Worm (Caenorhabditis elegans) whole organism, dauer: ENCODE results near the gene C17B7.4.

Source experiments
- unc-62 ChIP-seq: sonication (generic microtip); optimal IDR thresholded peaks from 2 replicates; lab custom pipeline; 2017; ENCODE audit warnings: missing biosample characterization, missing genetic modification reagents, missing genetic modification characterization

C17B7.4 gene

DNA sequence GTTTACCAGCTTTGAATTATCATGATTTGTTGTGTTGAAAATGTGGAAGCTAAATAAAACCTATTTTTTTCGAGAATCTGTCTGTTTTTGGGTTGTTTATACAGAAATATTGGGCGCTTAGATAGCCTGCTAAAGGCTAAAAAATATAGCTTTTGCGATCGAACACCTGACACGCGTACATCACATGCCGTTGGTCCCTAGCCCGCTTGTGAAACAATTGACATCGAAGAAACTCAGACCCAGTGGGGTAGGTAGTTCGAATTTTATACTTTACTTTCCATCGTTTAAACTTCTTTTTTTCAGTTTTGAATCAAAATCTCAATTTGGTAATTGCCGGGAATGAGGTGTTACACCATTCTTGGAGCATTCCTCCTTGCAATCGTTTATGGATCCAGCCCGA lies at the start of gene C17B7.4:
Gene C17B7.4, plus strand, starts transcription at position 301 of the 400 bp plus-strand sequence.
- no peak for TF ChIP-seq unc-62 (GFP tag; lab: Kevin White, UChicago)

DNA sequence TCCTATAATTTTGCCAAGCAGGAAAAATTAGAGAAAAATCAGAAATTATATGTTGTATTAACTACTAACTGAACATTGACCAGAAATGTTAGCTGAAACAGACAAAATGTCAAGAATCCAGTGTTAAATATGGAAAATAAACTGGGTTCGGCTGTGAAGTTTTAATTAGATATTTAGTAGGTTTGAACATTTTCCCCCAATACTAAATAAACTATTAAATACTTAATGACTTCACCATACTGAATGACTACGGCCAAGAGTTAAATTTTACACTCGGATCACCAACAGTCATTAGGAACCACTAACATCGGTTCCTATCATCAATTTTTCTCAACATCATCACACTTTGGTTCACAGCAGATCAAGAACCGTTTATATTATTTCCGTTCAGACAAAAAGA lies 43.7 kb upstream of the C17B7.4 start:
- no peak for TF ChIP-seq unc-62 (GFP tag; lab: Kevin White, UChicago)

DNA sequence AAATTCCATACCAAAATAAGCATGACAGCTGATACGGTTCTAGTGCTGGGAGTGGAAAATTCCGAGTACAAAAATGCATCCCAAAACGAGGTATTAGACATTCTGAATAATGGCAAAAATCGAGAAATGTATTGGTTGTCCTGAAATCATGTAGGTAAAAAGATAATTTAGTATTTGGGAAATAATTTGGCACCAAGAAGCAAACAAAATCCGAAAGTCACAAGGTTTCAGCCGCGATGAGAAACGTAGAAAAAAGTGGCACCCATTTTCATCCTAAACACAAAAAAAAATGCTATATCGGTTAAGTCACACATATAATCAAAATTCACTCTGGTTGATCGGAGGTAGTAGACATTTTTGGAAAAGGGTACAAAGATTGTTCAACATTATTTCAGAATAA lies 41.3 kb upstream of the C17B7.4 start, which contains the start of gene srx-122:
Gene srx-122, minus strand, starts transcription at position 101 of the 400 bp plus-strand sequence.
- TF ChIP-seq unc-62 (GFP tag; lab: Kevin White, UChicago) = no peak

DNA sequence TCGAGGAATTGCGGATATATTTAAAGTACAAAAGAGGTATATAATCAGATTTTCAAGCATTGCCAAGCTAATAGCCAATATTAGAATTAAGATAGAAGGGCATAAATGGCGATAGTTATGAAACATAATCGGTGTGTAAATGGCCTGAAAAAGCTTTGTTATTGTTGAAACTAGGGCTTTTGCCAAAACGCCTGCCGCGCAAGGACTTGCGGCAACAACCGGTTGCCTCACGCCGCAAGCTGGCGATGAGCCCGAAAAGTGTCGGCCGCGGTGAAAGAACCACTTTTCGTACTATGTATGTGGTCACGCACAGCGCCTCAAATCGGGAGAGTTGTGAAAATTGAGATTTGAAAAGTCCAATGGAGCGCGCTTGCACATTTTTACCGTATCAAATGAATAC lies 39.7 kb upstream of the C17B7.4 start:
- TF ChIP-seq unc-62 (GFP tag; lab: Kevin White, UChicago) = no peak

DNA sequence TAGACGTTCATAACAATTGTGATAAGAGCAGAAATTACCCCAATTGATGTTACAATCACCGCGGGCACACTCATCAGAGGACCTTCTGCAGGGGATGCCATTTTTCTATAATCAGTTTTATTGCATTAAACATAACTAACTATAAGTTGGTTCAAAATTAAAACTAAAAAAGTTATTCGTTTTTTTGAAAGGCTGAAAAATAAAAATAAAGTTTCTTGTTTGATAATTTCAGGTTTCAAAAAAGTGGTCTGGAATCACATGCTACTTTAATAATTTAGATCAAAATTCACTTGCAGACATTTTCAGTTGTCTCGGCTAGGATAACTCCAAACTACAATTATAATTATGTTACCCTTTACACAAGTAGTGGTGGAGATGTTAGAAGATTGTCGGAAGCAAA lies 37.2 kb upstream of the C17B7.4 start, which contains the start of gene srbc-1:
Gene srbc-1, minus strand, starts transcription at position 101 of the 400 bp plus-strand sequence.
- no peak for TF ChIP-seq unc-62 (GFP tag; lab: Kevin White, UChicago)

DNA sequence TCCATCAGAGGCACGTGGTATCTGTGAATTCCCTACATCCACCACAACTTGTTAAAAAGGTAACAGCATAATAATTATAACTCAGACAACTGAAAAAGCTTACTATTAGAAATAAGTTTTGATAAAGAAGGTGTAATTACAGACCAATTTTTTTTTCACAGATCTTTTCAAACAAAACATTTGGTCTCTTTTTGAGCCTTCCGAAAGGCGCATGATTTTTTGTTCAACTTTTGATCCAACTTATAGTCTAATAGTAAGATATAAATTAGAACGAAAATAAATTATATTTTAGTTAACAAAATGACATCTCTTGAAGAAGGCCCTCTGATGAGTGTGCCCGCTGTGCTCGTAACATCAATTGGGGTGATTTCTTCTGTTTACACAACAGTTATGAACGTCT lies 30.9 kb upstream of the C17B7.4 start, which contains the start of gene srbc-3:
Gene srbc-3, plus strand, starts transcription at position 301 of the 400 bp plus-strand sequence.
- no peak for TF ChIP-seq unc-62 (GFP tag; lab: Kevin White, UChicago)

DNA sequence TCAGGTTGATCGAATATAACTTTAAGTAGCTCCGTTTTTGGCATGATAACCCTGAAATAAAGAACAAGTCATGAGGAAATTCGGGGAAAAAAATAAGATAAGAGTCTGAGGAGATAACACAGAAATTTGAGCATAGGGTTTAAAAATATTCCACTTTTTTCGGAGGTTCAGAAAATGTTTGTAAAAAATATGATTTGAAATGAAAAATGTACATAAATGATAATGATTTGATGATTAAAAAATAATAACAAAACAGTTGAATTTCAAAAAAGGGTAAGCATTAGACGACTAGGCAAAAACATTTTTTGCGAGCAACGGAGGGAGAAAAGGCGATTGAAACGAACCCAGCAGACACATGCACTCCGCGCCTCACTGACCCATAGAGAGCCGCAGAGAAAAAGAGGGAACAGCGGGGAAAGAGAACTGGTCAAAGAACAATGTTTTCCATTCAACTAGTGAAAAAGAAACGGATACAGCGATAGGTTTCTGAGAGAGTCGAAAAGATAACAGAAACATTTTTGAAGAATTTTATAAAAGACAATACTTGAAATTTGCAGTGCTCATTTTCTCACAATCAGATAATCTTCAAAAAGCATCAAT lies 26.9 kb upstream of the C17B7.4 start, which contains the start of gene arrd-18:
Gene arrd-18, minus strand, starts transcription at position 51 of the 600 bp plus-strand sequence.
- no peak for TF ChIP-seq unc-62 (GFP tag; lab: Kevin White, UChicago)

DNA sequence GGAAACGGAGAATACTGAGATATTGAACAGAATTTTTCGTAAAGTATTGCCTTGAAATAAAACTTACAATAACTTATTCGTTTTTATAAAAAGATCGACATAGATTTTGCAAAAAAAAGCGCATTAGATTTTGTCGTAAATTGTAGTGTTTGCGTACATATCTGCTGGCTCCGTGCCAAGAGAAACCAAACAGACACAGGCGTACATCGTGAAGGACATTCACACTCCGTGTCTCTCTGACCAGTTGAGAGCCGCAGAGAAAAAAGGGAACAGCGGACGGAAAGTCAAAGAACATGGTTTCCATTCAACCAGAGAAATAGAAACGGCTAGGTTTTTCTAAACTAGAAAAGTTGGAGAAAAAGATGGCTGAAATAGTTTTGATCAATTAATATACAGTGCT lies 23.8 kb upstream of the C17B7.4 start, which contains the start of gene arrd-19:
Gene arrd-19, minus strand, starts transcription at position 209 of the 400 bp plus-strand sequence.
- TF ChIP-seq unc-62 (GFP tag; lab: Kevin White, UChicago) = no peak

DNA sequence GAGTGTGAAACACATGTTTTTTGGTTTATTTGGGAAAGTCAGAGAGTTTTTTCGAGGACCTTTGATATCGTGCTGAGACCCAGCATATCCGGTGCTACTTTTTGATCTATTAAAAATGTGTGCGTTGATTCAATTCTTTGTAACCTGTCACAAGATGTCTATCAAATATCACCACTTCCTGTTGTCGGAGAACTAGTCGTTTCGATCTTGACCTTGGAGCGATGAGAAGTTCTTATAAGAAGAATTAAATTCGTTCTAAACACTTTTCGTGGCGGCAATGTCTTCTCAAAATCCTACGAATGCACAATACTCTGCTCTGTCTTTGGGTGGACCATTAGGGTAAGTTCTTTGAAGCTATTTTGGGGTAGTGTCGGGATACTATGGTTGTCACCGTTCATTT lies 23.0 kb upstream of the C17B7.4 start, which contains the start of gene F35F10.1:
Gene F35F10.1, plus strand, starts transcription at position 200 of the 400 bp plus-strand sequence.
- TF ChIP-seq unc-62 (GFP tag; lab: Kevin White, UChicago) = no peak

DNA sequence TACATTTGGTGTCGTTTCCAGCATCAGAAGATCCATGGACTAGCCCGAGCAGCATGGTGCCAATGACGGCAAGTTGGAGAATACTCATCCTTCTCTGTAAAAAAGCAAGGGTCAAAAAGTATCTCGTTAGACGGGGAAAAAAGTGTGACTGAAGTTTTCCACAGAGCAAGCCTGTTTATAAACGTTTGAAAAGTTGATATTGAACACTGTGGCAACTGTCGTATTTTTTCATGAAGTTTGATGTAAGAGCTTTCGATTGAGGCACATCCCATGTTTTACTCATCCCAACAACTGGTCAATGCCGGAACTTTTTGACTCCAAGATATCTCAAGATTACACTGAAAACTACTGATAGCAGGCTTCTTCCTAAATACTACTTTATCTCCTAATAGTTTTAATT lies 20.1 kb upstream of the C17B7.4 start, which contains the start of gene F35F10.13:
Gene F35F10.13, minus strand, starts transcription at position 101 of the 400 bp plus-strand sequence.
- no peak for TF ChIP-seq unc-62 (GFP tag; lab: Kevin White, UChicago)

DNA sequence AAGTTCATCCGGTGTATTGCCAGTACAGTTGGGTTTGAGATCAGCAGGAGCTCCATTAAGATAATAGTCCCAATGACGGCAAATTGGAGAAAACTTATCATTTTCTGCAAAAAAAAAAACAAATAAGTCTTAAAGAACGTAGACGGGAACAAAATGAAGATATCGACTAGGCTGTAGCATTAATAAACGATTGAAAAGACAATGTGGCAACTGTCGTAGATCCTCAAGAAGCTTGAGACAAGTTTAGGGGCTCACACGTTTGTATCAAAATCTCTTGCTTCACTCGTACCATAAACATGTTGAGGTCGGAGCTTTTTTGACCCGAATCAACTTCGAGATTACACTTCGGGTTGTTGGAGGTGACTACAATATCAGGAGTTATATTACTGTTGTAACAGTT lies 19.1 kb upstream of the C17B7.4 start, which contains the start of gene F35F10.14:
Gene F35F10.14, minus strand, starts transcription at position 101 of the 400 bp plus-strand sequence.
- TF ChIP-seq unc-62 (GFP tag; lab: Kevin White, UChicago) = no peak

DNA sequence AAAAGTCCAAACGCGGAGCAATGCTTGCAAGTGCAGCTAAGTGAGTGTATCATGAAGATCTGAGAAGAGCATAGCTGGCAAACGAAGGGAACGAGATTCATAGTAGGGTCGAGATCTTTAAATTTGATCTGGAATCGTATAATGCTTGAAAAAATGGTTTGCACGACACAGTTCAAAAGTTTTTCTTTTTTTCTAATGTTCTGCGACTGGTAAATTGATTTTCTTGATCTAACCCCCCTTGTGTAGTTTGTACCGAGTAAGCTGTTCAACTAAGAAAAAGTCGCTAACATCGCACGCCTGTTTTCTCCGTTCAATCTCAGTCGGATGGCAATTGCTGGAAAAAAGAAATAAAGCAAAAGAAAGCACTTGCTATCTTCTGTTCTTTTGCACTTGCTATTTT lies 18.7 kb upstream of the C17B7.4 start, which contains the start of gene C17B7.14:
Gene C17B7.14, minus strand, starts transcription at position 101 of the 400 bp plus-strand sequence.
- TF ChIP-seq unc-62 (GFP tag; lab: Kevin White, UChicago) = no peak

DNA sequence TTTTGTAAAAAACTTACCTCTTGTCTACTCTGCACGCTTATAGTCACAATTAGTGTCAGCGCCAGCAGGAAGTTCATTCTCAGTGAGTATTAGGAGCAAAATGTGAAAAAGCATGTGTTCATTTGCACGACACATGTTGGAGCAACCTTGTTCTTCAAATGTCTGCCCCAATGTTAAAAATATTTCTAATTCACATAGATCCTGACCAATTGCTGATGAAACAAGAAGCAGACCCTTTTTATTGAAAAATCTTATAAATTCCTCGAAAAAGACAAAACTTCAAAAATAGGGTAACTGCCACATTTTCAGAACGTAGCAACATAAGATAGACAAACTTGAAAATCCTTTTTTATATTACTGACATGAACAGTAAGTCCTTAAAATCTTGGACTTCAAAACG lies 14.9 kb upstream of the C17B7.4 start, which contains the start of gene C17B7.8:
Gene C17B7.8, minus strand, starts transcription at position 101 of the 400 bp plus-strand sequence.
- TF ChIP-seq unc-62 (GFP tag; lab: Kevin White, UChicago) = no peak

DNA sequence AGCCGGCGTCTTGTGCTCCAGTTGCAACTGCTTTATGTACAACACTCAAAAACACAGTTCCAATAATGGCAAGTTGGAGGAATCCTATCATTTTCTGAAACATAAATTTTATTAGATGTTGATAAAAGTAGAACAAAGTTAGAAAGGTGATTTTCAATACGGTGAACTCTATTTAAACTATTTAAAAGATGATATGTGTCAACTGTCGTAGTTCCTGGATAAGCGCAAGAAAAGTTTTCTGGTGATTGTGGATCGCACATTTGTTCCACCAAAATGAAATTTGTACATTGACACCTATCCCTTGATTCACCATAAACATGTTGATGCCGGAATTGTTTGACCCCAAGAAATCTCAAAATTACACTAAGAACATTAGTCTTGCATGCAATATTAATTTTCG lies 7.1 kb upstream of the C17B7.4 start, which contains the start of gene C17B7.9:
Gene C17B7.9, minus strand, starts transcription at position 101 of the 400 bp plus-strand sequence.
- no peak for TF ChIP-seq unc-62 (GFP tag; lab: Kevin White, UChicago)

DNA sequence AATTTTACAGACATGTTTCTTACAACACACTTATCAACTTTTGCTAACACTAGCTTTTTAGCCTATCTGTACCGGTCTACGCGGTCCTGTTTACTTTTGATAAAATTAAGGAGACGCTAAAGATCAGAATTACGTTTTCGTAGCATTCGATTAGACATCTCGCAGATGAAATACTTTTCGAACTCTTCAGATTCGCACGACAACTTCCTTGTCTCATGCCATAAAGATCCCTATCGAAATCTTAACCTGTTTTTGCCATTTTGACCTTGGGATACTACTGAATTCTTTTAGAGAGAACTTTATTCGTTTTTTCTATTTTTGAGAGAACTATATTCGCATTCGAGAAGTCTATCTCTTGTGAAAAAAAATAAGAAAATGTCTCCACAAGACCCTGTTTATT lies 5.8 kb upstream of the C17B7.4 start, which contains the start of gene C17B7.5:
Gene C17B7.5, plus strand, starts transcription at position 301 of the 400 bp plus-strand sequence.
- TF ChIP-seq unc-62 (GFP tag; lab: Kevin White, UChicago) = no peak

DNA sequence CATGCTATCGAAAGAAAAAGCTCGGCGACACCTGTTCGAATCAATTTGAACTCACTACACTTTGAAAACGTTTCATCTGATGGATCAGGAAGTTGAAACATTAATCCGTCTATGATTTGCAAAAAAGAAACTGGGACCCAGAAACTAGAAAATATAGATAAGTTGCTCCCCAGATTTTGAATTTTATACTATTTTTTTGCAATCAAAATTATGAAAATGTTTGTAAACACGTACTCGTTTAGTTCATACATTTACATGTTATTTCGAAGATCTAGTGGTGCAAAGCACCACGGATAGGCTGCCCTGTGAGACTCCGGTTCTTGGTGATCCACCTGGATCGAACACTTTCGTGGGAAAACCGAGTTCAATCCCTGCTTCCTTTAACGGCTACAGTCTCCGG lies 2.8 kb downstream of the C17B7.4 start, which contains the start of gene C17B7.10:
Gene C17B7.10, minus strand, starts transcription at position 101 of the 400 bp plus-strand sequence.
- TF ChIP-seq unc-62 (GFP tag; lab: Kevin White, UChicago) = no peak
